Fruit fly (Drosophila melanogaster) whole organism, embryonic: Measurements from ENCODE around the gene abs.

Source experiments
- CG12104 ChIP-seq: fragments of 200-800 bp; sonication (Bioruptor generic); optimal IDR thresholded peaks from 3 replicates; lab custom pipeline; 2016; ENCODE audit warnings: missing biosample characterization, missing genetic modification characterization
- CG15269 ChIP-seq: fragments of 200-800 bp; sonication (Bioruptor generic); optimal IDR thresholded peaks from 2 replicates; lab custom pipeline; 2018; ENCODE audit warnings: missing biosample characterization, mild to moderate bottlenecking, missing genetic modification characterization, moderate library complexity
- CG17568 ChIP-seq: fragments of 200-800 bp; sonication (Bioruptor generic); optimal IDR thresholded peaks from 2 replicates; lab custom pipeline; 2018; ENCODE audit warnings: missing biosample characterization, mild to moderate bottlenecking, missing genetic modification characterization, moderate library complexity
- CG1832 ChIP-seq: fragments of 200-800 bp; sonication (Bioruptor generic); optimal IDR thresholded peaks from 2 replicates; lab custom pipeline; 2017; ENCODE audit warnings: missing biosample characterization, mild to moderate bottlenecking, missing genetic modification characterization, inconsistent platforms
- CG18619 ChIP-seq: fragments of 200-800 bp; sonication (Bioruptor generic); optimal IDR thresholded peaks from 3 replicates; lab custom pipeline; 2017; ENCODE audit warnings: missing biosample characterization, mild to moderate bottlenecking, missing genetic modification characterization
- CG18764 ChIP-seq: fragments of 200-800 bp; sonication (Bioruptor generic); optimal IDR thresholded peaks from 3 replicates; lab custom pipeline; 2016; ENCODE audit warnings: missing biosample characterization, missing genetic modification characterization
- CG2875 ChIP-seq: fragments of 200-800 bp; sonication (Bioruptor generic); optimal IDR thresholded peaks from 2 replicates; lab custom pipeline; 2017; ENCODE audit warnings: missing biosample characterization, mild to moderate bottlenecking, missing genetic modification characterization, missing genetic modification reagents
- CG32767 ChIP-seq: fragments of 200-800 bp; sonication (Bioruptor generic); IDR thresholded peaks from 2 replicates; pipeline ENCODE4 v1.3.6; 2022; ENCODE audit warnings: missing biosample characterization, missing genetic modification characterization
- CG33213 ChIP-seq: fragments of 200-800 bp; sonication (Bioruptor generic); optimal IDR thresholded peaks from 3 replicates; lab custom pipeline; 2016; ENCODE audit warnings: missing biosample characterization, missing genetic modification characterization
- CG4360 ChIP-seq: fragments of 200-800 bp; sonication (Bioruptor generic); IDR thresholded peaks from 2 replicates; pipeline ENCODE4 v1.3.6; 2022; ENCODE audit warnings: missing biosample characterization, missing genetic modification characterization
- CG4617 ChIP-seq: fragments of 200-800 bp; sonication (Bioruptor generic); optimal IDR thresholded peaks from 3 replicates; lab custom pipeline; 2016; ENCODE audit warnings: missing biosample characterization, missing genetic modification characterization, borderline replicate concordance
- CG5245 ChIP-seq: fragments of 200-800 bp; sonication (Bioruptor generic); optimal IDR thresholded peaks from 3 replicates; lab custom pipeline; 2016; ENCODE audit warnings: missing biosample characterization, missing genetic modification characterization
- CG6854 ChIP-seq: fragments of 200-800 bp; sonication (Bioruptor generic); optimal IDR thresholded peaks from 3 replicates; lab custom pipeline; 2017; ENCODE audit warnings: missing biosample characterization, mild to moderate bottlenecking, missing genetic modification characterization
- CG7357 ChIP-seq: fragments of 200-800 bp; sonication (Bioruptor generic); IDR thresholded peaks from 3 replicates; pipeline ENCODE4 v1.3.6; 2022; ENCODE audit warnings: missing biosample characterization, missing genetic modification characterization
- CG8388 ChIP-seq: fragments of 200-800 bp; sonication (Bioruptor generic); optimal IDR thresholded peaks from 2 replicates; lab custom pipeline; 2019; ENCODE audit warnings: missing biosample characterization, mild to moderate bottlenecking, missing genetic modification characterization, moderate library complexity
- CG8944 ChIP-seq: fragments of 200-800 bp; sonication (Bioruptor generic); optimal IDR thresholded peaks from 3 replicates; lab custom pipeline; 2016; ENCODE audit warnings: missing biosample characterization, missing genetic modification characterization
- CTCF ChIP-seq: fragments of 200-800 bp; sonication (Bioruptor generic); optimal IDR thresholded peaks from 2 replicates; lab custom pipeline; 2017; ENCODE audit warnings: missing biosample characterization, mild to moderate bottlenecking, missing genetic modification characterization, moderate library complexity
- D ChIP-seq, 2 experiments: fragments of 200-800 bp in 1 of 2; fragments of >200 bp in 1 of 2; sonication (Bioruptor generic) in 1 of 2; optimal IDR thresholded peaks; 2 replicates in 1 of 2; 3 replicates in 1 of 2; lab custom pipeline; 2017; ENCODE audit warnings: mild to moderate bottlenecking in 1 of 2, missing biosample characterization in 1 of 2, missing genetic modification characterization in 1 of 2, missing genetic modification reagents in 1 of 2
- D19A ChIP-seq: fragments of 200-800 bp; optimal IDR thresholded peaks from 3 replicates; lab custom pipeline; 2019; ENCODE audit warnings: missing biosample characterization, mild to moderate bottlenecking, missing genetic modification characterization, moderate library complexity
- Dll ChIP-seq: fragments of 200-800 bp; sonication (Bioruptor generic); IDR thresholded peaks from 4 replicates; pipeline ENCODE4 v1.3.6; 2022; ENCODE audit warnings: missing biosample characterization, missing genetic modification characterization; ENCODE audit not compliant: partially characterized antibody
- Doc2 ChIP-seq: fragments of 200-800 bp; sonication (Bioruptor generic); IDR thresholded peaks from 2 replicates; pipeline ENCODE4 v1.3.6; 2022; ENCODE audit warnings: missing biosample characterization, missing genetic modification characterization
- Gug ChIP-seq: fragments of 200-800 bp; sonication (Bioruptor generic); IDR thresholded peaks from 4 replicates; pipeline ENCODE4 v1.3.6; 2022; ENCODE audit warnings: missing biosample characterization, missing genetic modification characterization
- HLH54F ChIP-seq: fragments of 200-800 bp; sonication (Bioruptor generic); optimal IDR thresholded peaks from 3 replicates; lab custom pipeline; 2016; ENCODE audit warnings: missing biosample characterization, missing genetic modification characterization
- Hand ChIP-seq: fragments of 200-800 bp; sonication (Bioruptor generic); optimal IDR thresholded peaks from 2 replicates; lab custom pipeline; 2017; ENCODE audit warnings: mild to moderate bottlenecking, missing biosample characterization, missing genetic modification reagents, missing genetic modification characterization
- Lhr ChIP-seq: fragments of 200-800 bp; sonication (Bioruptor generic); optimal IDR thresholded peaks from 3 replicates; lab custom pipeline; 2017; ENCODE audit warnings: mild to moderate bottlenecking, missing biosample characterization, missing genetic modification reagents, missing genetic modification characterization
- NC2β ChIP-seq: fragments of 200-800 bp; sonication (Bioruptor generic); optimal IDR thresholded peaks from 2 replicates; lab custom pipeline; 2016; ENCODE audit warnings: missing biosample characterization, missing genetic modification characterization
- Nf-YA ChIP-seq: fragments of 200-800 bp; sonication (Bioruptor generic); IDR thresholded peaks from 2 replicates; pipeline ENCODE4 v1.3.6; 2022; ENCODE audit warnings: missing biosample characterization, missing genetic modification characterization
- Oaz ChIP-seq: fragments of 200-800 bp; sonication (Bioruptor generic); IDR thresholded peaks from 2 replicates; pipeline ENCODE4 v1.3.6; 2022; ENCODE audit warnings: missing biosample characterization, missing genetic modification characterization
- Poxn ChIP-seq: fragments of 200-800 bp; sonication (Bioruptor generic); IDR thresholded peaks from 2 replicates; pipeline ENCODE4 v1.3.6; 2022; ENCODE audit warnings: missing biosample characterization, missing genetic modification characterization
- Rx ChIP-seq: fragments of 200-800 bp; sonication (Bioruptor generic); IDR thresholded peaks from 2 replicates; pipeline ENCODE4 v1.3.6; 2022; ENCODE audit warnings: missing biosample characterization, missing genetic modification characterization
- Spps ChIP-seq: fragments of 200-800 bp; sonication (Bioruptor generic); optimal IDR thresholded peaks from 2 replicates; lab custom pipeline; 2018; ENCODE audit warnings: missing biosample characterization, mild to moderate bottlenecking, missing genetic modification characterization
- Xbp1 ChIP-seq: fragments of 200-800 bp; sonication (Bioruptor generic); optimal IDR thresholded peaks from 3 replicates; lab custom pipeline; 2016; ENCODE audit warnings: missing biosample characterization, mild to moderate bottlenecking, missing genetic modification characterization
- ato ChIP-seq: fragments of 200-800 bp; sonication (Bioruptor generic); IDR thresholded peaks from 2 replicates; pipeline ENCODE4 v1.3.6; 2022; ENCODE audit warnings: missing biosample characterization, missing genetic modification characterization; ENCODE audit not compliant: partially characterized antibody
- bcd ChIP-seq: fragments of 200-800 bp; sonication (Bioruptor generic); optimal IDR thresholded peaks from 2 replicates; lab custom pipeline; 2017; ENCODE audit warnings: missing biosample characterization, mild to moderate bottlenecking, missing genetic modification characterization
- disco-r ChIP-seq: fragments of 200-800 bp; sonication (Bioruptor generic); optimal IDR thresholded peaks from 2 replicates; lab custom pipeline; 2016; ENCODE audit warnings: missing biosample characterization, missing genetic modification characterization
- emc ChIP-seq: fragments of 200-800 bp; sonication (Bioruptor generic); optimal IDR thresholded peaks from 2 replicates; lab custom pipeline; 2016; ENCODE audit warnings: missing biosample characterization, missing genetic modification characterization
- en ChIP-seq: fragments of 200-800 bp; sonication (Bioruptor generic); optimal IDR thresholded peaks from 2 replicates; lab custom pipeline; 2016; ENCODE audit warnings: missing biosample characterization, missing genetic modification characterization
- esg ChIP-seq: fragments of 200-800 bp; sonication (Bioruptor generic); conservative IDR thresholded peaks from 2 replicates; pipeline ENCODE4 v1.3.6; 2022; ENCODE audit warnings: missing biosample characterization, missing genetic modification characterization
- exex ChIP-seq: fragments of 200-800 bp; sonication (Bioruptor generic); optimal IDR thresholded peaks from 4 replicates; lab custom pipeline; 2018; ENCODE audit warnings: missing biosample characterization, mild to moderate bottlenecking, missing genetic modification characterization, moderate library complexity
- jumu ChIP-seq: fragments of 200-800 bp; sonication (Bioruptor generic); optimal IDR thresholded peaks from 3 replicates; lab custom pipeline; 2016; ENCODE audit warnings: missing biosample characterization, missing genetic modification characterization
- lilli ChIP-seq: fragments of 200-800 bp; sonication (Bioruptor generic); optimal IDR thresholded peaks from 3 replicates; lab custom pipeline; 2016; ENCODE audit warnings: missing biosample characterization, missing genetic modification characterization
- pho ChIP-seq: fragments of 200-800 bp; sonication (Bioruptor generic); optimal IDR thresholded peaks from 2 replicates; lab custom pipeline; 2016; ENCODE audit warnings: missing biosample characterization, missing genetic modification characterization
- pnt ChIP-seq: fragments of 200-800 bp; sonication (Bioruptor generic); optimal IDR thresholded peaks from 3 replicates; lab custom pipeline; 2016; ENCODE audit warnings: missing biosample characterization, missing genetic modification characterization
- pum ChIP-seq: fragments of 200-800 bp; sonication (Bioruptor generic); optimal IDR thresholded peaks from 2 replicates; lab custom pipeline; 2016; ENCODE audit warnings: missing biosample characterization, missing genetic modification characterization
- ranshi ChIP-seq: fragments of 200-800 bp; sonication (Bioruptor generic); IDR thresholded peaks from 2 replicates; pipeline ENCODE4 v1.3.6; 2022; ENCODE audit warnings: missing biosample characterization, missing genetic modification characterization
- shn ChIP-seq: fragments of 200-800 bp; sonication (Bioruptor generic); optimal IDR thresholded peaks from 3 replicates; lab custom pipeline; 2016; ENCODE audit warnings: missing biosample characterization, missing genetic modification characterization
- slbo ChIP-seq: fragments of 200-800 bp; sonication (Bioruptor generic); IDR thresholded peaks from 2 replicates; pipeline ENCODE4 v1.3.6; 2022; ENCODE audit warnings: missing biosample characterization, missing genetic modification characterization
- sqz ChIP-seq: fragments of 200-800 bp; sonication (Bioruptor generic); optimal IDR thresholded peaks from 3 replicates; lab custom pipeline; 2018; ENCODE audit warnings: missing biosample characterization, mild to moderate bottlenecking, missing genetic modification characterization
- sug ChIP-seq: fragments of 200-800 bp; optimal IDR thresholded peaks from 2 replicates; lab custom pipeline; 2019; ENCODE audit warnings: missing biosample characterization, mild to moderate bottlenecking, missing genetic modification characterization, moderate library complexity
- tx ChIP-seq: fragments of 200-800 bp; sonication (Bioruptor generic); optimal IDR thresholded peaks from 2 replicates; lab custom pipeline; 2016; ENCODE audit warnings: missing biosample characterization, missing genetic modification characterization
- zfh1 ChIP-seq: fragments of 200-800 bp; sonication (Bioruptor generic); IDR thresholded peaks from 3 replicates; pipeline ENCODE4 v1.3.6; 2022; ENCODE audit warnings: missing biosample characterization, missing genetic modification characterization

Gene abs

DNA sequence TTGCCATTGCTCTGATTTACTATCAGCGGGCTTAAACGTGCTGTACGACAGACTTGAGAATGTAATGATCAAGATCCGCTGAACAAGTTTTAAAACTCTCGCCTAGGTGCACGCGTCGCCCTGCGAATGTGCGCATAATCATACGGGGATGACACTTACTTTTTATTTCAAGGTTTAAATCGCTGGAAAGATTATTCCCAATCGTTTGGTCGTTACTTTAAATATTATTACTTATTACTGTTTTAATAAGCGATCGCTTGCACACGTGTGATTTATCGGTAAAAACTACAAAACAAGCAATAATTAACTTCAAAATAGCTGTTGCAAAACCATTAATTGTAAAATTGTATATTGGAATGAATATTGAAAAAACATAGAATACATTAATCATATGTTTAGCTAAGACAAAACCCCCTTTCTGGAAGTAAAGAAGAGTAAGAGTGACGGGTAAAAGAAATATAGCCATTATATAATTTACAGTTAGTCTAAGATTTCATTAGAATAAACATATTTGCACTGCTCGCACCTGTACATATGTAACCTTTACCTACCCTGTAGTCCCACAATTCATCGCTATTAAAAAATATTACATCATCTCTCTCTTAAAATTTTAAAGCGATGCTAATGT, 3.6 kb upstream of the abs start, which contains the start of gene DhpD (continued):
- TF ChIP-seq CG33213 (GFP tag; lab: Kevin White, UChicago) (peak; percentile 35), lilli (GFP tag; lab: Kevin White, UChicago) (peak; percentile 79), CG17568 (GFP tag; lab: Kevin White, UChicago) (no peak), CG18619 (GFP tag; lab: Kevin White, UChicago) (peak; percentile 42), Lhr (GFP tag; lab: Kevin White, UChicago) (peak; percentile 4), emc (GFP tag; lab: Kevin White, UChicago) (peak; percentile 27), CG8388 (peak; percentile 43), CG4360 (no peak), en (no peak), pum (GFP tag; lab: Kevin White, UChicago) (peak; percentile 36), slbo (GFP tag; lab: Robert Waterston, UW) (peak; percentile 86), jumu (GFP tag; lab: Kevin White, UChicago) (no peak), sug (tag; lab: Kevin White, UChicago) (peak; percentile 60), pho (peak; percentile 57), D (optimal IDR thresholded peaks at IDR 0.05; lab: Kevin White, UChicago) (no peak), D (GFP tag; optimal IDR thresholded peaks at IDR 0.05; lab: Kevin White, UChicago) (peak; percentile 39), CG18764 (GFP tag; lab: Kevin White, UChicago) (peak; percentile 30), CG15269 (tag; lab: Kevin White, UChicago) (peak; percentile 75), CG12104 (GFP tag; lab: Kevin White, UChicago) (peak; percentile 72), CG2875 (GFP tag; lab: Kevin White, UChicago) (no peak), D19A (tag; lab: Kevin White, UChicago) (peak; percentile 70), zfh1 (GFP tag; lab: Robert Waterston, UW) (peak; percentile 84; the same call in 2 of the 3 replicates), Rx (GFP tag; lab: Robert Waterston, UW) (peak; percentile 74), disco-r (no peak), NC2β (no peak), Spps (no peak), ranshi (GFP tag; lab: Robert Waterston, UW) (peak; percentile 49), Nf-YA (GFP tag; lab: Robert Waterston, UW) (peak; percentile 54; the same call in 1 of the 2 replicates), CG1832 (GFP tag; lab: Kevin White, UChicago) (no peak), CG4617 (peak; percentile 29), CTCF (GFP tag; lab: Kevin White, UChicago) (peak; percentile 33), tx (no peak), bcd (GFP tag; lab: Kevin White, UChicago) (peak; percentile 78), pnt (peak; percentile 14), Hand (no peak), CG8944 (peak; percentile 29), CG7357 (GFP tag; lab: Robert Waterston, UW) (peak; percentile 43; the same call in 2 of the 3 replicates), Gug (GFP tag; lab: Robert Waterston, UW) (peak; percentile 76), CG6854 (GFP tag; lab: Kevin White, UChicago) (peak; percentile 24), Poxn (GFP tag; lab: Robert Waterston, UW) (no peak), Xbp1 (GFP tag; lab: Kevin White, UChicago) (peak; percentile 68), Dll (no peak), exex (no peak), CG32767 (GFP tag; lab: Robert Waterston, UW) (no peak), Oaz (GFP tag; lab: Robert Waterston, UW) (no peak), HLH54F (GFP tag; lab: Kevin White, UChicago) (peak; percentile 61), shn (GFP tag; lab: Kevin White, UChicago) (no peak), esg (no peak; the same call in 1 of the 2 replicates), ato (GFP tag; lab: Robert Waterston, UW) (peak; percentile 93), CG5245 (GFP tag; lab: Kevin White, UChicago) (peak; percentile 46), Doc2 (GFP tag; lab: Robert Waterston, UW) (no peak), sqz (GFP tag; lab: Kevin White, UChicago) (no peak)
